Worm (Caenorhabditis elegans): ENCODE data around the gene B0564.2.
A peak's percentile ranks its signal among the peaks of the same experiment; 100 is the strongest.

- TF ChIP-seq snpc-4 (tag; optimal IDR thresholded peaks at IDR 0.05) (no peak), spr-1 (tag; optimal IDR thresholded peaks at IDR 0.05) (no peak), nhr-77 (tag; optimal IDR thresholded peaks at IDR 0.05) (no peak), nhr-111 (GFP tag; optimal IDR thresholded peaks at IDR 0.05) (no peak), aly-2 (tag; optimal IDR thresholded peaks at IDR 0.05) (no peak), mdl-1 (tag; optimal IDR thresholded peaks at IDR 0.05) (peak in 1 of 2 experiments; percentile 28), dpl-1 (GFP tag; optimal IDR thresholded peaks at IDR 0.05) (no peak), nhr-11 (tag; optimal IDR thresholded peaks at IDR 0.05) (no peak), rbr-2 (tag; optimal IDR thresholded peaks at IDR 0.05) (no peak), Y105C5A.15 (GFP tag; IDR thresholded peaks at IDR 0.05) (no peak)
Measured at ce11 chrIV:13079119-13079518, 28.3 kb upstream of the B0564.2 start, which contains the start of gene C39E9.8.
